Worm (Caenorhabditis elegans) whole organism, L4/young adult: Measurements from ENCODE around the gene ani-3.

Experiments
- W03F9.2 ChIP-seq: fragments of 150-350 bp; optimal IDR thresholded peaks from 2 replicates; lab custom pipeline; 2014; ENCODE audit warnings: missing biosample characterization, missing genetic modification characterization
- dao-5 ChIP-seq: sonication (generic microtip); optimal IDR thresholded peaks from 2 replicates; lab custom pipeline; 2016; ENCODE audit warnings: missing genotype, missing genetic modification characterization, moderate library complexity, missing compliant biosample characterization
- him-1 ChIP-seq: sonication (generic microtip); optimal IDR thresholded peaks from 2 replicates; lab custom pipeline; 2016; ENCODE audit warnings: missing genotype, missing genetic modification reagents, missing genetic modification characterization, missing compliant biosample characterization

ani-3 gene

DNA sequence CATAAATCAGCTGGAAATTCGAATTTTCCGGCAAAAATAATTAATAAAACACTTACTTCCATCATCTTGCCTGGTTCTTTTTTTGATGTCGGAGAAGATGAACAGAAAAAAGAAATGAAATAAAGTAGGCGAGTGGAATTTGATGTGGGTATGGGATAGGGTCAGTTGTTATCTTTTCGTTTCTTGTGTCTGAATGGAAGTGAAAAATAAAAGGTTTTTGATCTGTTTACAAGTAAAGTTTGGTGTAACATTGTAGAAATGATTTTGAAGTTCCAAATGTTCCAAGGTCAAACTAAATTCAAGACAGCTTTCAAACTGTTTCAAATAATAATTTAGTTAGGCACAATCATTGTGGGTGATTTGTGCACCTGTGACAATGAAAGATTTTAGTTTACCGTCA lies 39.9 kb downstream of the ani-3 start, which contains the start of gene W04E12.7:
Gene W04E12.7, minus strand, starts transcription at position 101 of the 400 bp plus-strand sequence.
- TF ChIP-seq W03F9.2 (no peak), dao-5 (tag; lab: Kevin White, UChicago) (no peak), him-1 (no peak)

DNA sequence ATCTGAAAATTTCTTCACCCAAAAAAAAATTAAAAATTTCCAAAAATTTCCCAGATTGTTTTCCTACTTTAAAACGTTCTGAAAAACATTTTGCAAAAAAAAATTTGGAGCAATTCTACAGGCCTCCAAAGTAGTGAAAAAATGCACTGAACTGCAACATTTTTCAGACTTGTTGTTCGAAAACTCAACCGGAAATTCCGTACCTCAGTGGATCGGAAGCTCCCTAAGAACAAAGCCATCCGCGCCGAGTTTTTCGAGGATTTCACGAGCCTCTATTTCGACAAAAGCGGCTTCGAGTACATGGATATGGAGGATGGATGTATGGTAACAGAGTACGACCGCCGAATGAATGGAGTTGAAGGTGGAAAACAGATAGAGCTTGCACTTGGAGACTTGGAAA lies 40.6 kb downstream of the ani-3 start, which contains the start of gene fbxa-131:
Gene fbxa-131, plus strand, starts transcription at position 301 of the 400 bp plus-strand sequence.
- TF ChIP-seq W03F9.2 (no peak), dao-5 (tag; lab: Kevin White, UChicago) (no peak), him-1 (no peak)

DNA sequence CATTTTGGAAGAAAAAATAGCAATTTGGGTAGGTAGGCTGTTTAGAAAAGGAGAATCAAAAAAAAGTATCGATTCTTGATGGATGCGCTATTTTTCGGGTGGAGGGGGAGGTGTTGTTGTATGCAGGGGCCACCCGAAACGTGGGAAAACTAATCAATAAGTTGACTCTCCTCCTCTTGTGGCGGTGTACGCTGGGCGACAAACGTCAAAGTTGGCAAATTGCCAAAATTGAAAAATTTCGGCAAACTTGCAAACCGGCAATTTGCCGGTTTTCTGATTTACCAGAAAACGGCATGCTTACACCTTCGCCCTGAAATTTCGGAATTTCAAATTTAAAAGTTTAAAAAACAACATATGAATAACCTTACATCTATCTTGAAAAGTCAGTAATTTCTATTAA lies 43.5 kb downstream of the ani-3 start, which contains the start of gene W04E12.2:
Gene W04E12.2, minus strand, starts transcription at position 101 of the 400 bp plus-strand sequence.
- TF ChIP-seq W03F9.2 (no peak), dao-5 (tag; lab: Kevin White, UChicago) (no peak), him-1 (no peak)

DNA sequence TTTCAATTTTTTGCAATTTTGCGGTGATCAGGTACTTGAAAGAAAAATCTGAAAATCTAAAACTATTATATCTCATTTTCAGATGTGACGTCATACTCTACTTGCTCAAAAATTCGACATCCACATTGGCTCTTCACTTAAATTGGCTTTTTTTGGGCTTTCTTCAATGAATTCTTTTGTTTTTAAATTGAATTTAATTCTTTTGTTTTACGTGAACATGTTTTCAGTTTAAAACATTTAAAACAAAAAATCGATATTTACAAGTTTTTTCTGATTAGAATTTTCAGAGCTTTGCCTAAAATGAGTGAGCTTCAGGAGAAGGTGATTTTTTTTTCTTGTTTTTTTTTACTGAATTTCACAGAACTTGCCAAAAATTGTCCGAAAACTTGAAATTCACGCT lies 44.1 kb downstream of the ani-3 start, which contains the start of gene W04E12.3:
Gene W04E12.3, plus strand, starts transcription at position 301 of the 400 bp plus-strand sequence.
- TF ChIP-seq dao-5 (tag; lab: Kevin White, UChicago) (no peak), W03F9.2 (no peak), him-1 (no peak)

DNA sequence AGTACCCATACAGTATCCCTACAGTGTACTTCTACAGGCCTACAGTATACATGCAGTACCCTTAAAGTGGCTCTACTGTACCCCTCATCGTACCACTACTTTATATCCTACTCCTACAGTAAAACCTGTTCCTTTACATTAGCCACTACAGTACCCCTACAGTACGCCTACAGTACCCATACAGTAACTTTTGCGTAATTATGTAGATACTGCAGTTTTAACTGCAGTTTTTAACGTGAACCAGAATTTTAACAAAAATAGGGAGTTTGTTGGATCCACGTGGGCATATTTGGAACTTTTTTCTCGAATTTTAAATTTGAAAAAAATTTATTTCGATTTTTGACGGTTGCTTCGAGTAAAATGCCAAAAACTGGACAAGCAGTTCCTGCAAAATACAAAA lies 45.8 kb downstream of the ani-3 start, which contains the start of gene W04E12.4:
Gene W04E12.4, plus strand, starts transcription at position 301 of the 400 bp plus-strand sequence.
- TF ChIP-seq him-1 (no peak), W03F9.2 (no peak), dao-5 (tag; lab: Kevin White, UChicago) (no peak)

DNA sequence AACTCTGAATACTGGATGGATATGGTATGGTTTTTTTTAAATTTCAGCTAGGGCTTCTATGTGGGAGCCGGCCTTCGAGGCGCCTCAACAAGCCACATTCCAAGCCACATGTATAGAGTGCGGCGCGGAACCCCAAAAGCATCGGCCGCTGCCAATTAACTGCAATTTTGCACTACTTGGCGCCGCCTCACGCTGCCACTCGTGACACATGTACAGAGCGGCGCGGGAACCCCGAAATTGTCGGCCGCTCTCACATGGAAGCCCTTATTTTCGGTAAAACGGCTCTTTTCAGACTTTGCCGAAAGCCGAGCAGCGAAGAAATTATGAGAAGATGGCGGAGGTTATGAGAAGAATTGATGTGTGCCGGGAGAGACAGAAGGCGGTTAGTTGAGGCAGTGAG lies 46.3 kb downstream of the ani-3 start:
- TF ChIP-seq dao-5 (tag; lab: Kevin White, UChicago) (no peak), him-1 (no peak), W03F9.2 (no peak)

DNA sequence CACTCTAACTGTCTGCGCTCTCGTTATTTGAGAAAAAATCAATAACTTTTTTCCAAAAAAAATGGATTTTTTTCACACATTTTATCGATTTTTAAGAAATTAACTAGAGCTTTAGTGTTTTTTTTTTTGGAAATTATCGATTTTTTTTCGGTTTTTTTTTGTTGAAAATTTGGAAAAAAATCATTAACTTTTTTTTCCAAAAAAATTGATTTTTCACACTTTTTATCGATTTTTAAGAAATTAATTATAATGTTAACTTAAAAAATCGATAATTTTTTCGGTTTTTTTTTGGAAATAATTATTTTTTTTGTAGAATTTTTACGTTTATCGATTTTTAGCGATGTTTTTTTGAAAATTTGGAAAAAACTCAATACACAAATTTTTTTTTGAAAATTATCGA lies 46.7 kb downstream of the ani-3 start:
- TF ChIP-seq W03F9.2 (no peak), him-1 (no peak), dao-5 (tag; lab: Kevin White, UChicago) (no peak)

DNA sequence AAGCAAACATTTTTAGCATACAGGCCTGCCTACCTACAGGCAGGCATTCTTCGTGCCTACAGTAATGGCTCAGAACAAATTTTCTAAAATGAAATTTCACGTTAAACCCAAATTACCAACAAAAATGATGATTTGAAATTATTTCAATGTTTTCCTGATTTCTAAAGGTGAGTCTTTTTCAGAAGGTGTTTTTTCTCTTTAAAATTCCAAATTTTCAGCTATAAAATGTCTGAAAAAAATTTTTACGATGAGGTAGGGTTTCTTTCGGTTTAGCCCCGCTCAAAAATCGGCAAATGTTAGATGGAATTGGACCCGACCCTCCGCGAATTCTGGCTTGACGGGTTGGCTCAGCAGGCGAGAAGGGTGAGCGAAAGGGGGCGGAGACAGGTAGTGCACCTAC lies 48.3 kb downstream of the ani-3 start, which contains the start of gene W04E12.5:
Gene W04E12.5, plus strand, starts transcription at position 301 of the 400 bp plus-strand sequence.
- TF ChIP-seq dao-5 (tag; lab: Kevin White, UChicago) = no peak

DNA sequence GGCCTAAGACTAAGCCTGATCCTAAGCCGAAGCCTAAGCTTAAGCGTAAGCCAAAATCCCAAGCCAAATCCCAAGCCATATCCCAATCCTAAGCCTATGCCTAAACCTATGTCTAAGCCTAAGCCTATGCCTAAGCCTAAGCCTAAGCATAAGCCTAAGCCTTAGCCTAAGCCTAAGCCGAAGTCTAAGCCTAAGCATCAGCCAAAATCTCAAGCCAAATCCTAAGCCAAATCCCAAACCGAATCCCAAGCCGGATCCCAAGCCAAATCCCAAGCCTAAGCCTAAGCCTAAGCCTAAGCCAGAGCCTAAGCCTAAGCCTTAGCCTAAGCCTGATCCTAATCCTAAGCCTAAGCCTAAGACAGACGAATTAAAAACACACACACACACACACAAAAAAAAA lies 49.6 kb downstream of the ani-3 start:
- no peak for TF ChIP-seq dao-5 (tag; lab: Kevin White, UChicago)

DNA sequence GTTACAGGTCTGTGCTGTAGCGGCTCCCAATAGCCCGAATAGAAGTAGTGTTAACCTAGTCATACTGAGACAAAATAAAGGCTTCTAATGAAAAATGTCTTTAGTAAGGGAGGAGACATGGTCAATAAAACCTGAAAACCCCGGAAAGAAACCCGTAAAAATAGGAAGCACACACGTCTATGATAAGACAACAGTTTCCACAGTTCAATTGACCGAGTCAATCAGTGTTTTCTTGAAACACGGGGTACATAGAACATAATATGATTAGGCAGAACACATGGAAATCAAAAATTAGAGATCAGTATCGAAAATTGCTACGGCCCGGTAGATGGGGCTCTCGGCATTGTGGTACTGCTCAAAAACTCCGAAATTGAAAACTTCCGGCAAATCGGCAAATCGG lies 53.6 kb downstream of the ani-3 start, which contains the start of gene clec-49:
Gene clec-49, minus strand, starts transcription at position 103 of the 400 bp plus-strand sequence.
- TF ChIP-seq dao-5 (tag; lab: Kevin White, UChicago) (no peak), him-1 (no peak), W03F9.2 (no peak)

DNA sequence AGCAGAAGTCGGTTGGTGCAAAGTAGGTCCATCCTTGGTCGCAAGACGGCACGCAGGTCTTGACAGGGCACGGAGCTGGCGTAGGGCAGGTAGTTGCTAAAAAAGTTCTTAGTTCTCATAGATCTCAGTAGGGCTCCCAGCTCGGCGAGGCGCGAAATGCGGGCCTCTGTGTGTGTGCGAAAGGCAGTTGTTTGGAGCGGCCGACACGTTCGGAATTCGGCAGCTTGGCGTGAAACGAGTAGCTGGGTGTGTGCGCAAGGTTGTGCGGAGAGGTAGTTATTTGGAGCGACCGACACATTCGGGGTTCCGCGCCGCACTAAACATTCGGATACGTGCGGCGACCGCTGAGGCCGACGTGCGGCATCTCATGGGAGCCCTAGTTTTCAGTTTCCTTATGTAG lies 55.3 kb downstream of the ani-3 start:
- TF ChIP-seq W03F9.2 = no peak
- no peak for TF ChIP-seq him-1
- no peak for TF ChIP-seq dao-5 (tag; lab: Kevin White, UChicago)

DNA sequence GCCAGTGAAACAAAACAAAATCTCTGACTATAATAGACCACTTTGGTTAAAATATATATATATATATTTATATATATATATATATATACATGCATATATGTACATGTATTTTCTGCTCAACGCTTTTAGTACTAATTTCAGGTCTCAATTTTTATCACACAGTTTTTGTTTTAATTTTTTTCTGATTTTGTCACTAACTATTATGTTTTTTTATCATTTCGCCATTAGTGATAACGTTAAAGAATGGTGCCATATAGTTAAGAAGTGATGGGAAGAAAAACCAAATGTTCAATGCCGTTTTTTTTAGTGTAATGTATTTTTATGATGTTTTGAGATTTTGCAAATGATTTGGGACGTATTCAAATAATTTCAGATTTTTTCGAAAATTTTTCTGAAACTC lies 56.8 kb downstream of the ani-3 start:
- TF ChIP-seq him-1 (no peak), dao-5 (tag; lab: Kevin White, UChicago) (no peak), W03F9.2 (no peak)
